Fruit fly (Drosophila melanogaster) whole organism, embryonic: ENCODE results near the gene CG13039.
A peak's percentile ranks its signal among the peaks of the same experiment; 100 is the strongest.

Experiments
- C15 ChIP-seq: fragments of 200-800 bp; sonication (Bioruptor generic); IDR thresholded peaks from 3 replicates; pipeline ENCODE4 v1.3.6; 2022; ENCODE audit warnings: missing biosample characterization, missing genetic modification characterization
- CG10274 ChIP-seq: fragments of 200-800 bp; sonication (Bioruptor generic); optimal IDR thresholded peaks from 3 replicates; lab custom pipeline; 2017; ENCODE audit warnings: missing biosample characterization, mild to moderate bottlenecking, missing genetic modification characterization
- CG12942 ChIP-seq: fragments of 200-800 bp; sonication (Bioruptor generic); optimal IDR thresholded peaks from 3 replicates; lab custom pipeline; 2016; ENCODE audit warnings: missing biosample characterization, missing genetic modification characterization
- CG15011 ChIP-seq: fragments of 200-800 bp; sonication (Bioruptor generic); optimal IDR thresholded peaks from 3 replicates; lab custom pipeline; 2018; ENCODE audit warnings: missing biosample characterization, mild to moderate bottlenecking, missing genetic modification characterization
- CG1603 ChIP-seq: fragments of 200-800 bp; sonication (Bioruptor generic); optimal IDR thresholded peaks from 2 replicates; lab custom pipeline; 2019; ENCODE audit warnings: missing biosample characterization, mild to moderate bottlenecking, missing genetic modification characterization, moderate library complexity
- CG16863 ChIP-seq: fragments of 200-800 bp; sonication (Bioruptor generic); optimal IDR thresholded peaks from 3 replicates; lab custom pipeline; 2016; ENCODE audit warnings: missing biosample characterization, missing genetic modification characterization
- CG17829 ChIP-seq: fragments of 200-800 bp; optimal IDR thresholded peaks from 2 replicates; lab custom pipeline; 2019; ENCODE audit warnings: missing biosample characterization, mild to moderate bottlenecking, missing genetic modification characterization, moderate library complexity
- CG1792 ChIP-seq: fragments of 200-800 bp; sonication (Bioruptor generic); optimal IDR thresholded peaks from 2 replicates; lab custom pipeline; 2016; ENCODE audit warnings: missing biosample characterization, missing genetic modification characterization
- CG18476 ChIP-seq: fragments of 200-800 bp; sonication (Bioruptor generic); optimal IDR thresholded peaks from 2 replicates; lab custom pipeline; 2016; ENCODE audit warnings: missing biosample characterization, mild to moderate bottlenecking, missing genetic modification characterization
- CG18619 ChIP-seq: fragments of 200-800 bp; sonication (Bioruptor generic); optimal IDR thresholded peaks from 3 replicates; lab custom pipeline; 2017; ENCODE audit warnings: missing biosample characterization, mild to moderate bottlenecking, missing genetic modification characterization
- CG3407 ChIP-seq: fragments of 200-800 bp; sonication (Bioruptor generic); optimal IDR thresholded peaks from 2 replicates; lab custom pipeline; 2018; ENCODE audit warnings: missing biosample characterization, mild to moderate bottlenecking, missing genetic modification characterization
- CG4328 ChIP-seq: fragments of 200-800 bp; sonication (Bioruptor generic); optimal IDR thresholded peaks from 3 replicates; lab custom pipeline; 2017; ENCODE audit warnings: missing biosample characterization, missing genetic modification reagents, missing genetic modification characterization
- CG6272 ChIP-seq: fragments of 200-800 bp; sonication (Bioruptor generic); IDR thresholded peaks from 2 replicates; pipeline ENCODE4 v1.3.6; 2022; ENCODE audit warnings: missing biosample characterization, missing genetic modification characterization
- CG8388 ChIP-seq: fragments of 200-800 bp; sonication (Bioruptor generic); optimal IDR thresholded peaks from 2 replicates; lab custom pipeline; 2019; ENCODE audit warnings: missing biosample characterization, mild to moderate bottlenecking, missing genetic modification characterization, moderate library complexity
- CG8765 ChIP-seq: fragments of 200-800 bp; sonication (Bioruptor generic); IDR thresholded peaks from 2 replicates; pipeline ENCODE4 v1.3.6; 2022; ENCODE audit warnings: missing biosample characterization, missing genetic modification characterization
- CG9215 ChIP-seq: fragments of 200-800 bp; sonication (Bioruptor generic); IDR thresholded peaks from 2 replicates; pipeline ENCODE4 v1.3.6; 2022; ENCODE audit warnings: missing biosample characterization, missing genetic modification characterization
- CG9797 ChIP-seq: fragments of 200-800 bp; sonication (Bioruptor generic); optimal IDR thresholded peaks from 3 replicates; lab custom pipeline; 2018; ENCODE audit warnings: missing biosample characterization, mild to moderate bottlenecking, missing genetic modification characterization
- CTCF ChIP-seq: fragments of 200-800 bp; sonication (Bioruptor generic); optimal IDR thresholded peaks from 2 replicates; lab custom pipeline; 2017; ENCODE audit warnings: missing biosample characterization, mild to moderate bottlenecking, missing genetic modification characterization, moderate library complexity
- CoRest ChIP-seq: fragments of 200-800 bp; sonication (Bioruptor generic); optimal IDR thresholded peaks from 3 replicates; lab custom pipeline; 2018; ENCODE audit warnings: missing biosample characterization, mild to moderate bottlenecking, missing genetic modification characterization, moderate library complexity
- Drgx ChIP-seq: fragments of 200-800 bp; sonication (Bioruptor generic); IDR thresholded peaks from 2 replicates; pipeline ENCODE4 v1.3.6; 2022; ENCODE audit warnings: missing biosample characterization, missing genetic modification characterization
- E2f1 ChIP-seq: fragments of 200-800 bp; sonication (Bioruptor generic); IDR thresholded peaks from 2 replicates; pipeline ENCODE4 v1.3.6; 2022; ENCODE audit warnings: missing biosample characterization, missing genetic modification characterization
- Gug ChIP-seq: fragments of 200-800 bp; sonication (Bioruptor generic); IDR thresholded peaks from 4 replicates; pipeline ENCODE4 v1.3.6; 2022; ENCODE audit warnings: missing biosample characterization, missing genetic modification characterization
- H2.0 ChIP-seq: fragments of 200-800 bp; sonication (Bioruptor generic); IDR thresholded peaks from 2 replicates; pipeline ENCODE4 v1.3.6; 2022; ENCODE audit warnings: missing biosample characterization, missing genetic modification characterization
- HLH4C ChIP-seq: fragments of 200-800 bp; sonication (Bioruptor generic); IDR thresholded peaks from 3 replicates; pipeline ENCODE4 v1.3.6; 2022; ENCODE audit warnings: missing biosample characterization, missing genetic modification characterization; ENCODE audit not compliant: partially characterized antibody
- Lhr ChIP-seq: fragments of 200-800 bp; sonication (Bioruptor generic); optimal IDR thresholded peaks from 3 replicates; lab custom pipeline; 2017; ENCODE audit warnings: mild to moderate bottlenecking, missing biosample characterization, missing genetic modification reagents, missing genetic modification characterization
- MBD-R2 ChIP-seq: fragments of 200-800 bp; sonication (Bioruptor generic); IDR thresholded peaks from 2 replicates; pipeline ENCODE4 v1.3.6; 2022; ENCODE audit warnings: missing biosample characterization, missing genetic modification characterization
- Oaz ChIP-seq: fragments of 200-800 bp; sonication (Bioruptor generic); IDR thresholded peaks from 2 replicates; pipeline ENCODE4 v1.3.6; 2022; ENCODE audit warnings: missing biosample characterization, missing genetic modification characterization
- Rfx ChIP-seq: fragments of 200-800 bp; sonication (Bioruptor generic); IDR thresholded peaks from 2 replicates; pipeline ENCODE4 v1.3.6; 2022; ENCODE audit warnings: missing biosample characterization, missing genetic modification characterization
- TFAM ChIP-seq: fragments of 200-800 bp; sonication (Bioruptor generic); optimal IDR thresholded peaks from 2 replicates; lab custom pipeline; 2017; ENCODE audit warnings: missing biosample characterization, missing genetic modification characterization, inconsistent platforms
- YL-1 ChIP-seq: fragments of 200-800 bp; sonication (Bioruptor generic); optimal IDR thresholded peaks from 3 replicates; lab custom pipeline; 2017; ENCODE audit warnings: missing biosample characterization, mild to moderate bottlenecking, missing genetic modification characterization
- abd-A ChIP-seq: fragments of 200-800 bp; sonication (Bioruptor generic); optimal IDR thresholded peaks from 3 replicates; lab custom pipeline; 2019; ENCODE audit warnings: missing biosample characterization, mild to moderate bottlenecking, missing genetic modification characterization, moderate library complexity
- amos ChIP-seq: fragments of 200-800 bp; sonication (Bioruptor generic); IDR thresholded peaks from 2 replicates; pipeline ENCODE4 v1.3.6; 2022; ENCODE audit warnings: missing biosample characterization, missing genetic modification characterization; ENCODE audit not compliant: partially characterized antibody
- ap ChIP-seq: fragments of 200-800 bp; sonication (Bioruptor generic); IDR thresholded peaks from 2 replicates; pipeline ENCODE4 v1.3.6; 2022; ENCODE audit warnings: missing biosample characterization, missing genetic modification characterization
- ase ChIP-seq: fragments of 200-800 bp; sonication (Bioruptor generic); IDR thresholded peaks from 3 replicates; pipeline ENCODE4 v1.3.6; 2022; ENCODE audit warnings: missing biosample characterization, missing genetic modification characterization
- chif ChIP-seq, 2 experiments: fragments of 200-800 bp; sonication (Bioruptor generic); optimal IDR thresholded peaks; 3 replicates each; lab custom pipeline; 2016; ENCODE audit warnings: missing biosample characterization in 2 of 2, missing genetic modification characterization in 2 of 2
- chinmo ChIP-seq: fragments of 200-800 bp; sonication (Bioruptor generic); IDR thresholded peaks from 4 replicates; pipeline ENCODE4 v1.3.6; 2022; ENCODE audit warnings: missing biosample characterization, missing genetic modification characterization; ENCODE audit not compliant: partially characterized antibody
- dimm ChIP-seq: fragments of 200-800 bp; sonication (Bioruptor generic); IDR thresholded peaks from 2 replicates; pipeline ENCODE4 v1.3.6; 2022; ENCODE audit warnings: missing biosample characterization, missing genetic modification characterization
- dmrt99B ChIP-seq: fragments of 200-800 bp; sonication (Bioruptor generic); optimal IDR thresholded peaks from 2 replicates; lab custom pipeline; 2018; ENCODE audit warnings: missing biosample characterization, mild to moderate bottlenecking, missing genetic modification characterization, moderate library complexity
- dpn ChIP-seq, 2 experiments: fragments of 200-800 bp; sonication (Bioruptor generic); optimal IDR thresholded peaks; 3 replicates each; lab custom pipeline; 2016; ENCODE audit warnings: missing biosample characterization in 2 of 2, missing genetic modification characterization in 2 of 2
- ewg ChIP-seq: fragments of 200-800 bp; sonication (Bioruptor generic); optimal IDR thresholded peaks from 3 replicates; lab custom pipeline; 2017; ENCODE audit warnings: mild to moderate bottlenecking, missing biosample characterization, missing genetic modification reagents, missing genetic modification characterization
- fd96Cb ChIP-seq: fragments of 200-800 bp; sonication (Bioruptor generic); optimal IDR thresholded peaks from 2 replicates; lab custom pipeline; 2018; ENCODE audit warnings: missing biosample characterization, mild to moderate bottlenecking, missing genetic modification characterization, moderate library complexity
- gsb-n ChIP-seq: fragments of 200-800 bp; sonication (Bioruptor generic); optimal IDR thresholded peaks from 3 replicates; lab custom pipeline; 2018; ENCODE audit warnings: missing biosample characterization, mild to moderate bottlenecking, missing genetic modification characterization
- ham ChIP-seq: fragments of 200-800 bp; sonication (Bioruptor generic); IDR thresholded peaks from 2 replicates; pipeline ENCODE4 v1.3.6; 2022; ENCODE audit warnings: missing biosample characterization, missing genetic modification characterization
- hkb ChIP-seq, 2 experiments: fragments of 200-800 bp in 1 of 2; fragments of >200 bp in 1 of 2; sonication (Bioruptor generic) in 1 of 2; IDR thresholded peaks in 1 of 2; optimal IDR thresholded peaks in 1 of 2; 2 replicates each; pipeline versions ENCODE4 v1.3.6 to Lab custom; 2017 to 2022; ENCODE audit warnings: missing biosample characterization in 1 of 2, missing genetic modification characterization in 1 of 2
- nau ChIP-seq: fragments of 200-800 bp; sonication (Bioruptor generic); optimal IDR thresholded peaks from 3 replicates; lab custom pipeline; 2017; ENCODE audit warnings: missing biosample characterization, mild to moderate bottlenecking, missing genetic modification characterization, missing genetic modification reagents
- otp ChIP-seq: fragments of 200-800 bp; sonication (Bioruptor generic); IDR thresholded peaks from 3 replicates; pipeline ENCODE4, ENCODE4 v1.3.6; 2022; ENCODE audit warnings: missing biosample characterization, missing genetic modification characterization
- sd ChIP-seq: fragments of 200-800 bp; sonication (Bioruptor generic); optimal IDR thresholded peaks from 3 replicates; lab custom pipeline; 2018; ENCODE audit warnings: missing biosample characterization, mild to moderate bottlenecking, missing genetic modification characterization, moderate library complexity
- slou ChIP-seq: fragments of 200-800 bp; sonication (Bioruptor generic); optimal IDR thresholded peaks from 3 replicates; lab custom pipeline; 2016; ENCODE audit warnings: missing biosample characterization, missing genetic modification characterization
- tna ChIP-seq: fragments of 200-800 bp; sonication (Bioruptor generic); IDR thresholded peaks from 2 replicates; pipeline ENCODE4 v1.3.6; 2022; ENCODE audit warnings: missing biosample characterization, missing genetic modification characterization; ENCODE audit not compliant: partially characterized antibody
- vnd ChIP-seq: fragments of 200-800 bp; sonication (Bioruptor generic); IDR thresholded peaks from 3 replicates; pipeline ENCODE4 v1.3.6; 2022; ENCODE audit warnings: missing biosample characterization, missing genetic modification characterization; ENCODE audit not compliant: partially characterized antibody

CG13039 gene

dm6 chr3L:16328207-16328891, 1.8 kb upstream of the CG13039 start, which contains the start of gene CG13058 (continued):
- no peak for TF ChIP-seq vnd (GFP tag; lab: Robert Waterston, UW)
- TF ChIP-seq YL-1 (GFP tag; lab: Kevin White, UChicago): no peak
- no peak for TF ChIP-seq CG9797 (GFP tag; lab: Kevin White, UChicago)
- TF ChIP-seq amos (GFP tag; lab: Robert Waterston, UW): no peak
- peak; percentile 80 for TF ChIP-seq CoRest (tag; lab: Kevin White, UChicago)
- no peak for TF ChIP-seq gsb-n (tag; lab: Kevin White, UChicago)
- TF ChIP-seq CG3407 (GFP tag; lab: Kevin White, UChicago): no peak
- peak in 1 of 2 experiments; percentile 48 for TF ChIP-seq dpn (GFP tag; optimal IDR thresholded peaks at IDR 0.05; lab: Kevin White, UChicago)
- TF ChIP-seq CG8388: no peak
- no peak for TF ChIP-seq ase (GFP tag; lab: Robert Waterston, UW)
- no peak for TF ChIP-seq chinmo
- peak; percentile 61 for TF ChIP-seq CG18619 (GFP tag; lab: Kevin White, UChicago)
- TF ChIP-seq abd-A (tag; lab: Kevin White, UChicago): no peak
- peak; percentile 28 for TF ChIP-seq CG1603 (tag; lab: Kevin White, UChicago)
- peak; percentile 13 for TF ChIP-seq CG15011 (GFP tag; lab: Kevin White, UChicago)
- no peak for TF ChIP-seq slou
- TF ChIP-seq CG9215: peak; percentile 18; the same call in 1 of the 2 replicates
- TF ChIP-seq HLH4C: no peak
- TF ChIP-seq sd (tag; lab: Kevin White, UChicago): peak; percentile 8
- no peak for TF ChIP-seq TFAM (GFP tag; lab: Kevin White, UChicago)
- no peak for TF ChIP-seq C15
- TF ChIP-seq hkb (optimal IDR thresholded peaks at IDR 0.05; lab: Kevin White, UChicago): no peak
- TF ChIP-seq hkb (GFP tag; IDR thresholded peaks at IDR 0.05; lab: Robert Waterston, UW): peak; percentile 62
- TF ChIP-seq CG4328 (GFP tag; lab: Kevin White, UChicago): no peak
- peak; percentile 5 for TF ChIP-seq CG10274 (GFP tag; lab: Kevin White, UChicago)
- no peak for TF ChIP-seq E2f1 (GFP tag; lab: Robert Waterston, UW)
- TF ChIP-seq nau (GFP tag; lab: Kevin White, UChicago): peak; percentile 56
- TF ChIP-seq Oaz (GFP tag; lab: Robert Waterston, UW): peak; percentile 66
- peak; percentile 77 for TF ChIP-seq dmrt99B
- TF ChIP-seq CG17829: no peak
- no peak for TF ChIP-seq CG8765
- TF ChIP-seq ham (GFP tag; lab: Robert Waterston, UW): no peak
- TF ChIP-seq ewg (GFP tag; lab: Kevin White, UChicago): peak; percentile 3
- TF ChIP-seq CG16863 (GFP tag; lab: Kevin White, UChicago): peak; percentile 70
- no peak for TF ChIP-seq Lhr (GFP tag; lab: Kevin White, UChicago)
- TF ChIP-seq Rfx (GFP tag; lab: Robert Waterston, UW): 0 out of 2 replicates have a peak, but pooled peaks have one; percentile 31
- TF ChIP-seq H2.0: peak; percentile 81
- peak; percentile 59 for TF ChIP-seq ap (GFP tag; lab: Robert Waterston, UW)
- peak; percentile 14 for TF ChIP-seq CG18476 (GFP tag; lab: Kevin White, UChicago)
- TF ChIP-seq CG1792 (GFP tag; lab: Kevin White, UChicago): no peak
- peak; percentile 36 to 44 for TF ChIP-seq chif (GFP tag; optimal IDR thresholded peaks at IDR 0.05; lab: Kevin White, UChicago)
- TF ChIP-seq tna (GFP tag; lab: Robert Waterston, UW): no peak
- peak; percentile 48 for TF ChIP-seq MBD-R2
- peak; percentile 65 for TF ChIP-seq Drgx
- TF ChIP-seq CG12942: peak; percentile 45
- no peak for TF ChIP-seq CG6272 (GFP tag; lab: Robert Waterston, UW)
- peak; percentile 23; the same call in 1 of the 2 replicates for TF ChIP-seq dimm (GFP tag; lab: Robert Waterston, UW)
- peak; percentile 71 for TF ChIP-seq otp (GFP tag; lab: Robert Waterston, UW)
- TF ChIP-seq CTCF (GFP tag; lab: Kevin White, UChicago): no peak
- no peak for TF ChIP-seq Gug (GFP tag; lab: Robert Waterston, UW)
- TF ChIP-seq fd96Cb (tag; lab: Kevin White, UChicago): peak; percentile 60
